Fruit fly (Drosophila melanogaster): ENCODE data around the gene Ten-a.

Gene Ten-a

dm6 chrX:12221496-12221895 is 178.0 kb downstream of the Ten-a start (continued):
- TF ChIP-seq CG2129 (GFP tag; IDR thresholded peaks at IDR 0.05; ENCODE audit: partially characterized antibody), result no peak
- no peak for TF ChIP-seq ac (GFP tag; optimal IDR thresholded peaks at IDR 0.05)
- no peak for TF ChIP-seq Jarid2 (GFP tag; optimal IDR thresholded peaks at IDR 0.05)
- TF ChIP-seq ara (GFP tag; IDR thresholded peaks at IDR 0.05), result peak; percentile 79
- TF ChIP-seq cato (GFP tag; optimal IDR thresholded peaks at IDR 0.05; ENCODE audit: borderline replicate concordance), result no peak
- TF ChIP-seq usp (GFP tag; optimal IDR thresholded peaks at IDR 0.05), result no peak
- TF ChIP-seq Fer3 (tag; optimal IDR thresholded peaks at IDR 0.05), result no peak
- TF ChIP-seq TFAM (GFP tag; optimal IDR thresholded peaks at IDR 0.05), result no peak
- TF ChIP-seq CG3163 (GFP tag; optimal IDR thresholded peaks at IDR 0.05), result peak; percentile 0
- peak; percentile 27; the same call in 1 of the 2 replicates for TF ChIP-seq H2.0 (GFP tag; IDR thresholded peaks at IDR 0.05)
- no peak for TF ChIP-seq crol (GFP tag; IDR thresholded peaks at IDR 0.05)
- 0 out of 2 replicates have a peak, but pooled peaks have one; percentile 43 for TF ChIP-seq sens-2 (GFP tag; IDR thresholded peaks at IDR 0.05)
- TF ChIP-seq bsh (GFP tag; optimal IDR thresholded peaks at IDR 0.05), result peak in 1 of 2 experiments; percentile 67
- no peak for TF ChIP-seq CG15479 (GFP tag; optimal IDR thresholded peaks at IDR 0.05)
- no peak for TF ChIP-seq Dbx (GFP tag; IDR thresholded peaks at IDR 0.05)
- TF ChIP-seq scrt (GFP tag; optimal IDR thresholded peaks at IDR 0.05), result no peak
- TF ChIP-seq vnd (GFP tag; IDR thresholded peaks at IDR 0.05; ENCODE audit: partially characterized antibody), result no peak
- peak; percentile 41 for TF ChIP-seq CG33557 (GFP tag; optimal IDR thresholded peaks at IDR 0.05)
- peak; percentile 56; the same call in 1 of the 2 replicates for TF ChIP-seq CG8765 (GFP tag; IDR thresholded peaks at IDR 0.05)
- TF ChIP-seq danr (GFP tag; IDR thresholded peaks at IDR 0.05), result peak; percentile 41; the same call in 1 of the 2 replicates
- no peak for TF ChIP-seq CG6765 (GFP tag; optimal IDR thresholded peaks at IDR 0.05)
- TF ChIP-seq psq (GFP tag; optimal IDR thresholded peaks at IDR 0.05), result no peak
- TF ChIP-seq CG1529 (GFP tag; optimal IDR thresholded peaks at IDR 0.05), result no peak

- TF ChIP-seq mld (GFP tag; IDR thresholded peaks at IDR 0.05; ENCODE audit: partially characterized antibody) (no peak), ken (GFP tag; IDR thresholded peaks at IDR 0.05) (peak; percentile 60; the same call in 1 of the 3 replicates), Ravus (GFP tag; IDR thresholded peaks at IDR 0.05) (no peak; the same call in 1 of the 2 replicates), Ssrp (tag; optimal IDR thresholded peaks at IDR 0.05) (peak; percentile 80), CG18476 (GFP tag; optimal IDR thresholded peaks at IDR 0.05) (peak; percentile 42), Nf-YB (GFP tag; optimal IDR thresholded peaks at IDR 0.05) (peak; percentile 20), CG7357 (GFP tag; IDR thresholded peaks at IDR 0.05) (peak; percentile 61; the same call in 2 of the 3 replicates), Usf (GFP tag; optimal IDR thresholded peaks at IDR 0.05) (peak; percentile 31), vnd (GFP tag; IDR thresholded peaks at IDR 0.05; ENCODE audit: partially characterized antibody) (no peak), Drgx (GFP tag; IDR thresholded peaks at IDR 0.05) (0 out of 2 replicates have a peak, but pooled peaks have one; percentile 32), chinmo (GFP tag; IDR thresholded peaks at IDR 0.05; ENCODE audit: partially characterized antibody) (0 out of 4 replicates have a peak, but pooled peaks have one; percentile 58), hth (optimal IDR thresholded peaks at IDR 0.05) (no peak), Neu2 (GFP tag; optimal IDR thresholded peaks at IDR 0.05; ENCODE audit: borderline replicate concordance) (no peak), al (GFP tag; IDR thresholded peaks at IDR 0.05) (no peak), tna (GFP tag; IDR thresholded peaks at IDR 0.05; ENCODE audit: partially characterized antibody) (no peak), CG15011 (GFP tag; optimal IDR thresholded peaks at IDR 0.05) (no peak), CG11247 (GFP tag; IDR thresholded peaks at IDR 0.05) (no peak; the same call in 1 of the 2 replicates), tap (tag; optimal IDR thresholded peaks at IDR 0.05) (peak; percentile 62), ara (GFP tag; IDR thresholded peaks at IDR 0.05) (peak; percentile 76), C15 (GFP tag; IDR thresholded peaks at IDR 0.05) (no peak), esg (GFP tag; conservative IDR thresholded peaks at IDR 0.05) (peak; percentile 76), CG12071 (GFP tag; optimal IDR thresholded peaks at IDR 0.05) (no peak), sens (GFP tag) (peak; percentile 81), CG34422 (GFP tag; IDR thresholded peaks at IDR 0.05) (peak; percentile 36; the same call in 1 of the 3 replicates), CG30020 (tag; optimal IDR thresholded peaks at IDR 0.05) (peak; percentile 25), CG7928 (GFP tag; optimal IDR thresholded peaks at IDR 0.05) (no peak), emc (GFP tag; optimal IDR thresholded peaks at IDR 0.05) (no peak), dati (GFP tag; IDR thresholded peaks at IDR 0.05) (no peak), pan (optimal IDR thresholded peaks at IDR 0.05) (no peak), pan (GFP tag; optimal IDR thresholded peaks at IDR 0.05 in 1 of 2, IDR thresholded peaks at IDR 0.05 in 1 of 2) (peak in 1 of 2 experiments; percentile 69)
Observed at dm6 chrX:12222890-12223345, 179.4 kb downstream of the Ten-a start.
